Worm (Caenorhabditis elegans) whole organism, L4 larva: ENCODE measurements around the gene srx-78.

Experiments used
- daf-16 ChIP-seq, 3 experiments: sonication (generic microtip); optimal IDR thresholded peaks; 2 replicates each; lab custom pipeline; 2016 to 2017; ENCODE audit warnings: missing genetic modification characterization in 3 of 3, missing genetic modification reagents in 3 of 3, mild to moderate bottlenecking in 2 of 3, missing compliant biosample characterization in 2 of 3, missing biosample characterization in 1 of 3, moderate library complexity in 1 of 3
- fkh-10 ChIP-seq: fragments of 150-350 bp; optimal IDR thresholded peaks from 2 replicates; lab custom pipeline; 2014; ENCODE audit warnings: missing biosample characterization, missing genetic modification reagents, missing genetic modification characterization
- mxl-2 ChIP-seq: fragments of 200-800 bp; sonication (Bioruptor generic); conservative IDR thresholded peaks from 2 replicates; pipeline ENCODE4 v1.3.6; 2022; ENCODE audit warnings: missing genetic modification reagents, missing genetic modification characterization, missing compliant biosample characterization
- nhr-11 ChIP-seq: fragments of 150-350 bp; optimal IDR thresholded peaks from 2 replicates; lab custom pipeline; 2014; ENCODE audit warnings: missing biosample characterization, missing genetic modification characterization
- nhr-76 ChIP-seq: fragments of 150-350 bp; optimal IDR thresholded peaks from 2 replicates; lab custom pipeline; 2014; ENCODE audit warnings: missing biosample characterization, missing genetic modification characterization
- pqm-1 ChIP-seq: sonication (generic microtip); optimal IDR thresholded peaks from 2 replicates; lab custom pipeline; 2017; ENCODE audit warnings: missing biosample characterization, missing genetic modification characterization
- skn-1 ChIP-seq: fragments of 150-350 bp; optimal IDR thresholded peaks from 2 replicates; lab custom pipeline; 2014; ENCODE audit warnings: missing biosample characterization, missing genetic modification characterization
- tag-97 ChIP-seq: fragments of 200-800 bp; sonication (Bioruptor generic); IDR thresholded peaks from 2 replicates; pipeline ENCODE4 v1.3.6; 2022; ENCODE audit warnings: missing genetic modification characterization, missing compliant biosample characterization
- zfp-2 ChIP-seq: sonication (generic microtip); optimal IDR thresholded peaks from 2 replicates; lab custom pipeline; 2016; ENCODE audit warnings: mild to moderate bottlenecking, missing genetic modification characterization, missing compliant biosample characterization

- no peak for TF ChIP-seq zfp-2 (tag; lab: Kevin White, UChicago)
- no peak for TF ChIP-seq mxl-2
- TF ChIP-seq fkh-10 (GFP tag; lab: Kevin White, UChicago), result no peak
- no peak for TF ChIP-seq nhr-76 (tag; lab: Kevin White, UChicago)
- no peak for TF ChIP-seq pqm-1 (tag; lab: Kevin White, UChicago)
- TF ChIP-seq daf-16 (GFP tag; optimal IDR thresholded peaks at IDR 0.05; lab: Kevin White, UChicago), result no peak
- TF ChIP-seq daf-16 (tag; optimal IDR thresholded peaks at IDR 0.05; lab: Kevin White, UChicago), result no peak
- TF ChIP-seq nhr-11 (tag; lab: Kevin White, UChicago), result no peak
- TF ChIP-seq tag-97, result no peak
- no peak for TF ChIP-seq skn-1 (tag; lab: Kevin White, UChicago)
These were observed 5.4 kb upstream of the srx-78 start, which contains the start of the genes C01G10.5 and C01G10.4 for ce11 chrV:15089438-15089837.
